Worm (Caenorhabditis elegans) whole organism, L3 larva: ENCODE measurements around the gene str-261.
A peak's percentile ranks its signal among the peaks of the same experiment; 100 is the strongest.

ENCODE experiments used
- R02D3.7 ChIP-seq: fragments of 150-350 bp; optimal IDR thresholded peaks from 2 replicates; lab custom pipeline; 2014; ENCODE audit warnings: missing biosample characterization, missing genetic modification characterization
- aly-2 ChIP-seq: fragments of 150-350 bp; optimal IDR thresholded peaks from 2 replicates; lab custom pipeline; 2014; ENCODE audit warnings: missing biosample characterization, missing genetic modification characterization
- ceh-16 ChIP-seq: sonication (generic microtip); optimal IDR thresholded peaks from 2 replicates; lab custom pipeline; 2017; ENCODE audit warnings: missing biosample characterization, missing genetic modification characterization
- ceh-28 ChIP-seq: fragments of 150-350 bp; optimal IDR thresholded peaks from 2 replicates; lab custom pipeline; 2014; ENCODE audit warnings: missing biosample characterization, missing genetic modification reagents, missing genetic modification characterization
- ceh-82 ChIP-seq: fragments of 150-350 bp; optimal IDR thresholded peaks from 2 replicates; lab custom pipeline; 2014; ENCODE audit warnings: missing biosample characterization, missing genetic modification characterization
- egl-5 ChIP-seq: fragments of 150-350 bp; optimal IDR thresholded peaks from 2 replicates; lab custom pipeline; 2017; ENCODE audit warnings: missing biosample characterization, missing genetic modification reagents, missing genetic modification characterization, inconsistent platforms
- elt-2 ChIP-seq: sonication (generic microtip); optimal IDR thresholded peaks from 2 replicates; lab custom pipeline; 2016; ENCODE audit warnings: missing genetic modification reagents, mild to moderate bottlenecking, missing genetic modification characterization, missing compliant biosample characterization
- eor-1 ChIP-seq, 2 experiments: fragments of 150-350 bp; optimal IDR thresholded peaks; 2 replicates each; lab custom pipeline; 2014 to 2018; ENCODE audit warnings: missing biosample characterization in 2 of 2, missing genetic modification characterization in 2 of 2
- fos-1 ChIP-seq: fragments of 150-350 bp; optimal IDR thresholded peaks from 2 replicates; lab custom pipeline; 2014; ENCODE audit warnings: missing biosample characterization, missing genetic modification characterization
- hmg-11 ChIP-seq: sonication (generic microtip); optimal IDR thresholded peaks from 2 replicates; lab custom pipeline; 2016; ENCODE audit warnings: missing genetic modification characterization, missing compliant biosample characterization
- jun-1 ChIP-seq: fragments of 150-350 bp; optimal IDR thresholded peaks from 2 replicates; lab custom pipeline; 2014; ENCODE audit warnings: missing biosample characterization, missing genetic modification reagents, missing genetic modification characterization
- lin-15B ChIP-seq: fragments of 150-350 bp; optimal IDR thresholded peaks from 2 replicates; lab custom pipeline; 2014; ENCODE audit warnings: missing biosample characterization, missing genetic modification characterization
- lin-39 ChIP-seq: fragments of 150-350 bp; optimal IDR thresholded peaks from 2 replicates; lab custom pipeline; 2018; ENCODE audit warnings: missing biosample characterization, missing genetic modification reagents, missing genetic modification characterization
- lsy-12 ChIP-seq: sonication (generic microtip); optimal IDR thresholded peaks from 2 replicates; lab custom pipeline; 2016; ENCODE audit warnings: mild to moderate bottlenecking, missing genetic modification characterization, missing compliant biosample characterization
- mml-1 ChIP-seq: fragments of 150-350 bp; sonication (generic microtip); optimal IDR thresholded peaks from 3 replicates; lab custom pipeline; 2014; ENCODE audit warnings: missing biosample characterization, missing genetic modification characterization
- nfya-1 ChIP-seq: sonication (generic microtip); optimal IDR thresholded peaks from 2 replicates; lab custom pipeline; 2017; ENCODE audit warnings: missing genetic modification characterization, mild to moderate bottlenecking, missing compliant biosample characterization, antibody characterized with exemption, moderate library complexity; ENCODE audit not compliant: insufficient read depth
- nhr-11 ChIP-seq: fragments of 150-350 bp; optimal IDR thresholded peaks from 2 replicates; lab custom pipeline; 2014; ENCODE audit warnings: missing biosample characterization, missing genetic modification characterization
- nhr-12 ChIP-seq: fragments of 150-350 bp; optimal IDR thresholded peaks from 2 replicates; lab custom pipeline; 2014; ENCODE audit warnings: missing biosample characterization, missing genetic modification characterization
- nhr-23 ChIP-seq: fragments of 150-350 bp; optimal IDR thresholded peaks from 2 replicates; lab custom pipeline; 2014; ENCODE audit warnings: missing biosample characterization, missing genetic modification reagents, missing genetic modification characterization
- nhr-237 ChIP-seq: fragments of 150-350 bp; optimal IDR thresholded peaks from 2 replicates; lab custom pipeline; 2014; ENCODE audit warnings: missing biosample characterization, missing genetic modification characterization
- nhr-25 ChIP-seq: sonication (generic microtip); optimal IDR thresholded peaks from 2 replicates; lab custom pipeline; 2017; ENCODE audit warnings: missing biosample characterization, missing genetic modification characterization
- nhr-28 ChIP-seq: fragments of 150-350 bp; optimal IDR thresholded peaks from 2 replicates; lab custom pipeline; 2014; ENCODE audit warnings: missing biosample characterization, missing genetic modification characterization
- nhr-77 ChIP-seq: fragments of 150-350 bp; optimal IDR thresholded peaks from 2 replicates; lab custom pipeline; 2014; ENCODE audit warnings: missing biosample characterization, missing genetic modification characterization
- pha-4 ChIP-seq: fragments of 150-350 bp; optimal IDR thresholded peaks from 2 replicates; lab custom pipeline; 2014; ENCODE audit warnings: missing biosample characterization, missing genetic modification reagents, missing genetic modification characterization
- pqm-1 ChIP-seq: fragments of 150-350 bp; optimal IDR thresholded peaks from 2 replicates; lab custom pipeline; 2017; ENCODE audit warnings: missing biosample characterization, missing genetic modification characterization, inconsistent platforms
- sea-2 ChIP-seq: fragments of 150-350 bp; sonication (generic microtip); optimal IDR thresholded peaks from 4 replicates; lab custom pipeline; 2014; ENCODE audit warnings: missing biosample characterization, missing genetic modification reagents, missing genetic modification characterization
- skn-1 ChIP-seq: fragments of 150-350 bp; optimal IDR thresholded peaks from 2 replicates; lab custom pipeline; 2014; ENCODE audit warnings: missing biosample characterization, missing genetic modification characterization
- snpc-4 ChIP-seq: fragments of 150-350 bp; optimal IDR thresholded peaks from 2 replicates; lab custom pipeline; 2014; ENCODE audit warnings: missing biosample characterization, missing genetic modification characterization
- tbx-2 ChIP-seq: sonication (generic microtip); optimal IDR thresholded peaks from 2 replicates; lab custom pipeline; 2016; ENCODE audit warnings: mild to moderate bottlenecking, missing genetic modification characterization, missing compliant biosample characterization
- unc-39 ChIP-seq: sonication (generic microtip); optimal IDR thresholded peaks from 4 replicates; lab custom pipeline; 2017; ENCODE audit warnings: missing biosample characterization, missing genetic modification characterization
- unc-62 ChIP-seq: fragments of 150-350 bp; sonication (generic microtip); optimal IDR thresholded peaks from 4 replicates; lab custom pipeline; 2014; ENCODE audit warnings: missing biosample characterization, missing genetic modification reagents, missing genetic modification characterization
- zag-1 ChIP-seq: fragments of 150-350 bp; optimal IDR thresholded peaks from 2 replicates; lab custom pipeline; 2014; ENCODE audit warnings: missing biosample characterization, missing genetic modification characterization

The str-261 gene

DNA sequence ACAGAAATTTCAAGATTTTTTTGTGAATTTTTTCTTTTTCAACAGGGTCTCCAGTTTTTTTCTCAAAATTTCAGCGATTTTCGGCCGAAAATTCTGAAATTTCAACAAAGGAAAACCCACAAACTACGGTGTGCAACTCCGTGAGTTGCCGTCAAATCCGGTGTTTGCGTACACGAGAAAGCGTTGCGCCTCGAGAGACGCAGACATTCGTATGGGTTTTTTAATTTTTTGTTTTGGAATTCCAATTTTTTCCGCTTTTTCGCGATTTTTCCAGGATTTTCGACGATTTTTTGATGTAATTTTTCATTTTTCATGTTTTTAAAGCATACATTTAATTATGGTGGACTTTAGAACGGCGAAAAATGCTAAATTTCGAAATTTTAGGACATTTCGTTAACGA lies 38.2 kb upstream of the str-261 start:
- TF ChIP-seq nhr-25 (tag; lab: Kevin White, UChicago) (peak; percentile 34), ceh-28 (tag; lab: Kevin White, UChicago) (peak; percentile 25), R02D3.7 (tag; lab: Kevin White, UChicago) (peak; percentile 53), lsy-12 (tag; lab: Kevin White, UChicago) (peak; percentile 45), zag-1 (tag; lab: Kevin White, UChicago) (no peak), snpc-4 (tag; lab: Kevin White, UChicago) (peak; percentile 39), sea-2 (GFP tag; lab: Kevin White, UChicago) (no peak), nhr-12 (tag; lab: Kevin White, UChicago) (no peak), jun-1 (tag; lab: Kevin White, UChicago) (peak; percentile 11), lin-39 (peak; percentile 33), ceh-82 (tag; lab: Kevin White, UChicago) (peak; percentile 37), nhr-23 (tag; lab: Kevin White, UChicago) (peak; percentile 64), elt-2 (tag; lab: Kevin White, UChicago) (peak; percentile 53), hmg-11 (tag; lab: Kevin White, UChicago) (peak; percentile 62), egl-5 (tag; lab: Kevin White, UChicago) (peak; percentile 94), pqm-1 (peak; percentile 16), nfya-1 (tag; lab: Kevin White, UChicago) (peak; percentile 93), nhr-237 (tag; lab: Kevin White, UChicago) (no peak), lin-15B (tag; lab: Kevin White, UChicago) (peak; percentile 75), pha-4 (tag; lab: Kevin White, UChicago) (peak; percentile 79)

DNA sequence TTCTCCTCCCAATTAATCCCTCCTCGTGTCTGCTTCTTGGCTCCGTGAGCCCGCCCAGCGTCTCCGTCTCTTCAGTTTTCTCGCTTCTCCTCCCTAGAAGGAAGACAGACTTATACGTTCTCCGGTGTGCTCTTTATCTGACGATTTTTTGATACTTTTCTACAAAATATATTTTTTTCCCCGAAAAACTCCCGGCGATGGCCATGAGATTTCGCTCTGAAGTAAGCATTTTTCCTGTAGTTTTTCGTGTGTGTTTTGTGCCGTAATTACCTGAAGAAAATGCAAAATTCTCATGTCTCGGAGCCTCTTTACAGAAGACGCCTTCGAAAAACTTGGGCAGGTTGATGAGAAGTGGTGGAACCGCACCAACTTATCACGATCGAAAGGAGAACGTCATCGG lies 37.7 kb upstream of the str-261 start, which contains the start of gene spat-2:
spat-2 (plus strand) TSS at position 301 of the 400 bp plus-strand sequence.
- no peak for TF ChIP-seq tbx-2
- no peak for TF ChIP-seq zag-1 (tag; lab: Kevin White, UChicago)

- TF ChIP-seq fos-1 (tag; lab: Kevin White, UChicago) (no peak), unc-39 (tag; lab: Kevin White, UChicago) (no peak), sea-2 (GFP tag; lab: Kevin White, UChicago) (no peak), lsy-12 (tag; lab: Kevin White, UChicago) (no peak), pha-4 (tag; lab: Kevin White, UChicago) (no peak), aly-2 (tag; lab: Kevin White, UChicago) (no peak), nhr-237 (tag; lab: Kevin White, UChicago) (no peak), lin-39 (peak; percentile 88), mml-1 (tag; lab: Kevin White, UChicago) (no peak), nhr-25 (tag; lab: Kevin White, UChicago) (no peak), nhr-11 (tag; lab: Kevin White, UChicago) (no peak), skn-1 (tag; lab: Kevin White, UChicago) (peak; percentile 88), jun-1 (tag; lab: Kevin White, UChicago) (no peak), eor-1 (tag; optimal IDR thresholded peaks at IDR 0.05; lab: Kevin White, UChicago) (no peak), lin-15B (tag; lab: Kevin White, UChicago) (peak; percentile 86), nhr-23 (tag; lab: Kevin White, UChicago) (no peak), ceh-82 (tag; lab: Kevin White, UChicago) (no peak), nfya-1 (tag; lab: Kevin White, UChicago) (peak; percentile 72), hmg-11 (tag; lab: Kevin White, UChicago) (peak; percentile 19), ceh-16 (tag; lab: Kevin White, UChicago) (no peak), unc-62 (GFP tag; lab: Kevin White, UChicago) (no peak)
Observed at ce11 chrIII:11039250-11039649, 35.1 kb upstream of the str-261 start.

ce11 chrIII:11040606-11041005 lies 33.7 kb upstream of the str-261 start:
- no peak for TF ChIP-seq fos-1 (tag; lab: Kevin White, UChicago)
- no peak for TF ChIP-seq lin-39
- TF ChIP-seq ceh-28 (tag; lab: Kevin White, UChicago): no peak
- TF ChIP-seq pha-4 (tag; lab: Kevin White, UChicago): peak; percentile 43
- TF ChIP-seq ceh-16 (tag; lab: Kevin White, UChicago): no peak
- no peak for TF ChIP-seq hmg-11 (tag; lab: Kevin White, UChicago)
- peak; percentile 17 for TF ChIP-seq elt-2 (tag; lab: Kevin White, UChicago)
- TF ChIP-seq unc-39 (tag; lab: Kevin White, UChicago): no peak
- TF ChIP-seq nhr-77 (tag; lab: Kevin White, UChicago): no peak
- TF ChIP-seq nhr-28: no peak
